Worm (Caenorhabditis elegans): ENCODE measurements around the gene chil-3.

ce11 chrII:9850945-9851344 lies 10.3 kb downstream of the chil-3 start, which contains the start of gene ZK938.10:
- TF ChIP-seq ama-1 (optimal IDR thresholded peaks at IDR 0.05) (no peak), blmp-1 (tag; optimal IDR thresholded peaks at IDR 0.05; ENCODE audit: insufficient read depth) (no peak), nhr-23 (tag; optimal IDR thresholded peaks at IDR 0.05) (no peak), unc-55 (GFP tag; optimal IDR thresholded peaks at IDR 0.05) (no peak), nhr-21 (tag; optimal IDR thresholded peaks at IDR 0.05) (no peak), egl-27 (tag; optimal IDR thresholded peaks at IDR 0.05) (no peak), skn-1 (tag; optimal IDR thresholded peaks at IDR 0.05) (no peak)

Measured in whole organism, L2 larva.